Fruit fly (Drosophila melanogaster) whole organism, pupa: ENCODE data around the gene Hrb98DE.
A peak's percentile ranks its signal among the peaks of the same experiment; 100 is the strongest.

Experiments used
- CG13204 ChIP-seq: fragments of 200-800 bp; sonication (Bioruptor generic); optimal IDR thresholded peaks from 2 replicates; lab custom pipeline; 2018; ENCODE audit warnings: missing biosample characterization, mild to moderate bottlenecking, missing genetic modification characterization, moderate library complexity
- CG14655 ChIP-seq: fragments of 200-800 bp; sonication (Bioruptor generic); optimal IDR thresholded peaks from 3 replicates; lab custom pipeline; 2017; ENCODE audit warnings: mild to moderate bottlenecking, missing biosample characterization, missing genetic modification reagents, missing genetic modification characterization
- CG15710 ChIP-seq: fragments of 200-800 bp; sonication (Bioruptor generic); optimal IDR thresholded peaks from 2 replicates; lab custom pipeline; 2018; ENCODE audit warnings: missing biosample characterization, mild to moderate bottlenecking, missing genetic modification characterization, moderate library complexity
- CG17806 ChIP-seq: fragments of 200-800 bp; sonication (Bioruptor generic); optimal IDR thresholded peaks from 2 replicates; lab custom pipeline; 2018; ENCODE audit warnings: missing biosample characterization, mild to moderate bottlenecking, missing genetic modification characterization, moderate library complexity
- CG32121 ChIP-seq: fragments of 200-800 bp; sonication (Bioruptor generic); IDR thresholded peaks from 2 replicates; pipeline ENCODE4 v1.3.6; 2022; ENCODE audit warnings: missing biosample characterization, missing genetic modification characterization
- CG4496 ChIP-seq: fragments of 200-800 bp; sonication (Bioruptor generic); IDR thresholded peaks from 3 replicates; pipeline ENCODE4 v1.3.6; 2022; ENCODE audit warnings: missing biosample characterization, missing genetic modification characterization
- CG8159 ChIP-seq: fragments of 200-800 bp; sonication (Bioruptor generic); optimal IDR thresholded peaks from 3 replicates; lab custom pipeline; 2018; ENCODE audit warnings: missing biosample characterization, mild to moderate bottlenecking, missing genetic modification characterization, moderate library complexity
- CG8301 ChIP-seq: fragments of 200-800 bp; sonication (Bioruptor generic); optimal IDR thresholded peaks from 2 replicates; lab custom pipeline; 2018; ENCODE audit warnings: missing biosample characterization, mild to moderate bottlenecking, missing genetic modification characterization
- D1 ChIP-seq: fragments of 200-800 bp; sonication (Bioruptor generic); optimal IDR thresholded peaks from 2 replicates; lab custom pipeline; 2018; ENCODE audit warnings: missing biosample characterization, mild to moderate bottlenecking, missing genetic modification characterization, moderate library complexity
- Ets98B ChIP-seq: fragments of 200-800 bp; sonication (Bioruptor generic); IDR thresholded peaks from 2 replicates; pipeline ENCODE4 v1.3.6; 2022; ENCODE audit warnings: missing biosample characterization, missing genetic modification characterization
- Pif1A ChIP-seq: fragments of 200-800 bp; sonication (Bioruptor generic); optimal IDR thresholded peaks from 3 replicates; lab custom pipeline; 2016; ENCODE audit warnings: missing biosample characterization, missing genetic modification characterization
- Snoo ChIP-seq: fragments of 200-800 bp; sonication (Bioruptor generic); optimal IDR thresholded peaks from 3 replicates; lab custom pipeline; 2017; ENCODE audit warnings: missing biosample characterization, mild to moderate bottlenecking, missing genetic modification characterization, inconsistent platforms
- gl ChIP-seq: fragments of 200-800 bp; sonication (Bioruptor generic); optimal IDR thresholded peaks from 2 replicates; lab custom pipeline; 2018; ENCODE audit warnings: missing biosample characterization, mild to moderate bottlenecking, missing genetic modification characterization

DNA sequence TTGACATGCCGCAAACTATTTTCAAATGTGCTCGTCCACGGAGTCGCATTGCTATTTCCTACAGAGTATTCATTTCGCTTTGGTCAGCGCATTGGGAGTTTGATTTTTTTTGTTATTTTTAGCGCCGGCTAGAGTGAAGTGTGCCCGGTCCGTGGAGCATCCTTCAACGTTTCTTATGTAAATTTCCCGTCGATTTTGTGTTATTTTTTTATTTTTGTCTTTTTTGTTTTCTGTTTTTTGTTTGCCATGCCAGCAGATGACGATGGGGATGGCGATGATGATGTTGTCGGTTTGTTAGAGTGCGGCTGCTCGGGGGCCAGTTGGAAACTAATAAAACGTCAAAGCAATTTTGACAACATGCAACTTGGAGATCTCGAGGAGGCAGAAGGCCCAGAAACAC, 31.2 kb downstream of the Hrb98DE start:
- TF ChIP-seq CG17806 (tag; lab: Kevin White, UChicago) (no peak), CG8301 (tag; lab: Kevin White, UChicago) (no peak), CG13204 (GFP tag; lab: Kevin White, UChicago) (no peak), CG14655 (GFP tag; lab: Kevin White, UChicago) (no peak), CG4496 (GFP tag; lab: Robert Waterston, UW) (no peak), Ets98B (GFP tag; lab: Robert Waterston, UW) (no peak), gl (no peak), D1 (no peak), CG15710 (tag; lab: Kevin White, UChicago) (no peak), CG8159 (no peak), Pif1A (no peak), CG32121 (GFP tag; lab: Robert Waterston, UW) (peak; percentile 45; the same call in 1 of the 2 replicates), Snoo (tag; lab: Kevin White, UChicago) (no peak)
